Fruit fly (Drosophila melanogaster) whole organism: ENCODE measurements around the gene MtnE.

Experiments used
- Dll ChIP-seq: fragments of >200 bp; optimal IDR thresholded peaks from 2 replicates; lab custom pipeline; 2017
- usp ChIP-seq: fragments of >200 bp; optimal IDR thresholded peaks from 2 replicates; lab custom pipeline; 2017; ENCODE audit warnings: missing biosample characterization, missing genetic modification characterization, mixed read lengths

- TF ChIP-seq Dll (no peak), usp (GFP tag; lab: Kevin White, UChicago) (no peak)
These were observed 25.1 kb downstream of the MtnE start for dm6 chr3R:20509377-20509776.
